Worm (Caenorhabditis elegans): ENCODE data around the gene ekl-5.

DNA sequence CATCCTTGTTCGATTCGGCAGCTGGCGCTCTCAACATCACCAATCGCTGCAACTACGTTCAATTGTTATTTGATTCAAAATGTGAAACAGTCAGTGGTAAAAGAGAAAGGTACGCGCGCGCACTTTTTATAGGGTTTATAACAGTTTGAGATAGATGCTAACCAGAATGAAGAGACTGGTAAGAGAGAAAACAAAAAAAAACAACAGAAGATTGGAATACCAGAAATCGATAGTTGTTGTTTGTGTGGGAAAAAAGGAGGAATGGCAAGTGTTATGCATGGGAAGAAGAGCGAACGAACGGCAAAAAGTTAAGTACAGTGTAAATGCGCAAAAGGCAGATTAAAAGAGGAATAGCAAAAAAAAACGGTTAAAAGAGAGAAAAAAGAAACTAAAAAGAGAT lies 7.1 kb downstream of the ekl-5 start, which contains the start of gene Y26E6A.3:
- TF ChIP-seq lsy-27 (tag; optimal IDR thresholded peaks at IDR 0.05; ENCODE audit: borderline replicate concordance, insufficient read depth) (no peak), somi-1 (GFP tag; optimal IDR thresholded peaks at IDR 0.05) (no peak), atf-7 (tag; optimal IDR thresholded peaks at IDR 0.05) (no peak), C17E4.6 (GFP tag; IDR thresholded peaks at IDR 0.05) (no peak), unc-130 (GFP tag; optimal IDR thresholded peaks at IDR 0.05) (no peak), F57A8.1 (GFP tag; optimal IDR thresholded peaks at IDR 0.05) (no peak), Y56A3A.18 (GFP tag; IDR thresholded peaks at IDR 0.05) (no peak), efl-1 (GFP tag; optimal IDR thresholded peaks at IDR 0.05) (no peak), ccch-3 (GFP tag; optimal IDR thresholded peaks at IDR 0.05) (no peak), K11D2.4 (GFP tag; IDR thresholded peaks at IDR 0.05) (no peak), mcd-1 (GFP tag; IDR thresholded peaks at IDR 0.05) (no peak), unc-62 (GFP tag; optimal IDR thresholded peaks at IDR 0.05) (no peak)

All from whole organism, young adult.